Worm (Caenorhabditis elegans): Measurements from ENCODE around the gene Y43C5A.2.

Y43C5A.2 gene

ce11 chrIV:10285328-10285727, 15.6 kb downstream of the Y43C5A.2 start:
- TF ChIP-seq nhr-232 (tag; optimal IDR thresholded peaks at IDR 0.05) (no peak), Y22D7AL.16 (tag; optimal IDR thresholded peaks at IDR 0.05) (no peak), ceh-18 (tag; optimal IDR thresholded peaks at IDR 0.05) (no peak), K02D7.2 (tag; optimal IDR thresholded peaks at IDR 0.05) (no peak), mec-3 (tag; optimal IDR thresholded peaks at IDR 0.05; ENCODE audit: borderline replicate concordance) (no peak), hlh-13 (GFP tag; optimal IDR thresholded peaks at IDR 0.05) (no peak), nfya-1 (tag; optimal IDR thresholded peaks at IDR 0.05) (no peak), ceh-2 (tag; optimal IDR thresholded peaks at IDR 0.05) (no peak), hlh-30 (tag; optimal IDR thresholded peaks at IDR 0.05; ENCODE audit: insufficient read depth) (no peak), unc-3 (GFP tag; conservative IDR thresholded peaks at IDR 0.05) (no peak), unc-3 (tag; optimal IDR thresholded peaks at IDR 0.05) (no peak), eyg-1 (tag; optimal IDR thresholded peaks at IDR 0.05) (no peak), pax-1 (tag; optimal IDR thresholded peaks at IDR 0.05) (no peak), tbx-7 (tag; optimal IDR thresholded peaks at IDR 0.05) (no peak), C38D4.7 (GFP tag; optimal IDR thresholded peaks at IDR 0.05) (no peak), pha-2 (tag; optimal IDR thresholded peaks at IDR 0.05) (no peak), ceh-9 (tag; optimal IDR thresholded peaks at IDR 0.05) (no peak)

ce11 chrIV:10286655-10287054, 17.0 kb downstream of the Y43C5A.2 start, which contains the start of gene ebax-1:
TSS of gene ebax-1 (plus strand) at chrIV:10286955.
- TF ChIP-seq sdc-2 (tag; optimal IDR thresholded peaks at IDR 0.05): no peak
- TF ChIP-seq elt-4 (tag; optimal IDR thresholded peaks at IDR 0.05): no peak
- TF ChIP-seq npax-4 (tag; optimal IDR thresholded peaks at IDR 0.05): no peak

ce11 chrIV:10288575-10288974, 18.9 kb downstream of the Y43C5A.2 start:
- TF ChIP-seq ceh-6 (GFP tag; optimal IDR thresholded peaks at IDR 0.05): no peak
- TF ChIP-seq ref-2 (tag; optimal IDR thresholded peaks at IDR 0.05): no peak
- TF ChIP-seq dve-1 (tag; optimal IDR thresholded peaks at IDR 0.05): no peak
- TF ChIP-seq hlh-30 (tag; optimal IDR thresholded peaks at IDR 0.05; ENCODE audit: insufficient read depth): no peak
- no peak for TF ChIP-seq pha-4 (tag; optimal IDR thresholded peaks at IDR 0.05)
- no peak for TF ChIP-seq hlh-8 (tag; optimal IDR thresholded peaks at IDR 0.05)
- TF ChIP-seq pros-1 (tag; optimal IDR thresholded peaks at IDR 0.05): no peak
- TF ChIP-seq ceh-2 (tag; optimal IDR thresholded peaks at IDR 0.05): no peak
- TF ChIP-seq mec-3 (tag; optimal IDR thresholded peaks at IDR 0.05; ENCODE audit: borderline replicate concordance): no peak

- TF ChIP-seq ceh-34 (tag; optimal IDR thresholded peaks at IDR 0.05) (no peak), ama-1 (optimal IDR thresholded peaks at IDR 0.05) (no peak), pha-4 (tag; optimal IDR thresholded peaks at IDR 0.05) (no peak), gmeb-2 (tag; optimal IDR thresholded peaks at IDR 0.05) (no peak), fax-1 (tag; optimal IDR thresholded peaks at IDR 0.05) (no peak), syd-9 (tag; optimal IDR thresholded peaks at IDR 0.05) (no peak), ceh-9 (tag; optimal IDR thresholded peaks at IDR 0.05) (no peak), ceh-48 (tag; optimal IDR thresholded peaks at IDR 0.05) (no peak), pros-1 (tag; optimal IDR thresholded peaks at IDR 0.05) (no peak), sox-4 (tag; optimal IDR thresholded peaks at IDR 0.05) (no peak), npax-4 (tag; optimal IDR thresholded peaks at IDR 0.05) (no peak), che-1 (tag; optimal IDR thresholded peaks at IDR 0.05) (no peak), ceh-31 (tag; optimal IDR thresholded peaks at IDR 0.05) (no peak), ztf-16 (tag; optimal IDR thresholded peaks at IDR 0.05) (no peak), tbx-2 (tag; optimal IDR thresholded peaks at IDR 0.05) (no peak), unc-86 (tag; optimal IDR thresholded peaks at IDR 0.05) (no peak), dmd-4 (tag; optimal IDR thresholded peaks at IDR 0.05; ENCODE audit: borderline replicate concordance) (no peak), lim-6 (tag; optimal IDR thresholded peaks at IDR 0.05) (no peak)
Measured at ce11 chrIV:10294030-10294429, 24.3 kb downstream of the Y43C5A.2 start, which contains the start of gene R09E10.6. TSS of gene R09E10.6 (minus strand) at chrIV:10294130.
